Fruit fly (Drosophila melanogaster): Measurements from ENCODE around the gene CG31816.
A peak's percentile ranks its signal among the peaks of the same experiment; 100 is the strongest.

dm6 chr2L:16492617-16493203 lies 49.6 kb upstream of the CG31816 start:
- TF ChIP-seq Clk (GFP tag; optimal IDR thresholded peaks at IDR 0.05) (peak; percentile 43), ovo (GFP tag; optimal IDR thresholded peaks at IDR 0.05) (no peak)
